Worm (Caenorhabditis elegans): ENCODE measurements around the gene srh-279.

Gene srh-279

DNA sequence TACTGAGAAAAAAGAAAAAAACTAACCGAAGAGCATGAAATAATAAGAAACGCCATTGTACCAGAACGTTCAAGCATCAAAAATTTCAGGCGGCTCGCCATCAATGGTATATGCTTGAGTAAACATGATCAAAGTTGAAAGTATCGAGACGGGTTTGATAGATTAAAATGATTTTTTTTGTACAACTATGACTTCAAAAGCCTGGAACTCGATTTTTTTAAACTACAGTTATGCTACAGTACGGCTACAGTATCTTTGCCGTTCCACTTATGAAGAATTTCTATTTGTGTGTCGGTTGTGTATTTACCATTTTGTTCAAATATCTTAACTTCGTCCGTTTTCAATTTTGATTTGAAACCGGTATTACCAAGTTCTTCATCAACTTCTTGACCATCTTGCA is 37.1 kb upstream of the srh-279 start, which contains the start of gene str-97:
TSS of gene str-97 (minus strand) at position 101 of the 400 bp plus-strand sequence.
- TF ChIP-seq cnd-1 (tag; optimal IDR thresholded peaks at IDR 0.05) (no peak), ceh-39 (tag; optimal IDR thresholded peaks at IDR 0.05) (no peak)

DNA sequence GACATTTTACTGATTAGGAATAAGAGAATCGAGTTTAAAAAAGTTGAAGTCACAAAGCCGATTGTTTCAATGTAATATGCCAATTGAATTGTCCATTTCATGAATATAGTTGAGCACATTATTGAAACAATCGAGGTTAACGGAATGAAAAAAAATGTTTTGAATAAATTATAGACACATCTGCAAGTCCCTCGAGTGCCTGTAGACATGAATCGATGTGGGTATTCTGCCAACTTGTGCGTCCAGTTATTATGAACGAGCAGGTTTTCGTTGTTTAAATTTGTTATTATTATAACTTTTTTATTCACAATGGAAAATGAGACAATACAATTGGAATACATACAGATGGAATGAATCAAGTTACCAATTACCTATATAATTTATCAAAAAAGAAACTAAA is 33.8 kb upstream of the srh-279 start, which contains the start of gene str-99:
TSS of gene str-99 (minus strand) at position 101 of the 400 bp plus-strand sequence.
- TF ChIP-seq pha-4 (tag; optimal IDR thresholded peaks at IDR 0.05) (no peak), lin-32 (GFP tag; optimal IDR thresholded peaks at IDR 0.05) (no peak), zip-8 (tag; optimal IDR thresholded peaks at IDR 0.05) (no peak), ceh-83 (GFP tag; optimal IDR thresholded peaks at IDR 0.05) (no peak), ham-2 (GFP tag; optimal IDR thresholded peaks at IDR 0.05) (no peak), ceh-43 (GFP tag; optimal IDR thresholded peaks at IDR 0.05) (no peak), nhr-28 (tag; optimal IDR thresholded peaks at IDR 0.05) (no peak), hlh-1 (tag; optimal IDR thresholded peaks at IDR 0.05) (no peak), flh-1 (GFP tag; optimal IDR thresholded peaks at IDR 0.05) (no peak), unc-39 (tag; optimal IDR thresholded peaks at IDR 0.05) (no peak), tbx-8 (GFP tag; optimal IDR thresholded peaks at IDR 0.05) (no peak), ztf-11 (tag; optimal IDR thresholded peaks at IDR 0.05) (no peak), ces-1 (GFP tag; optimal IDR thresholded peaks at IDR 0.05) (no peak), mab-5 (tag; optimal IDR thresholded peaks at IDR 0.05) (no peak)

- no peak for TF ChIP-seq nhr-237 (tag; optimal IDR thresholded peaks at IDR 0.05)
- TF ChIP-seq unc-39 (tag; optimal IDR thresholded peaks at IDR 0.05), result no peak
- TF ChIP-seq sptf-1 (tag; optimal IDR thresholded peaks at IDR 0.05), result no peak
- TF ChIP-seq flh-1 (GFP tag; optimal IDR thresholded peaks at IDR 0.05), result no peak
- TF ChIP-seq mls-2 (tag; optimal IDR thresholded peaks at IDR 0.05), result no peak
- no peak for TF ChIP-seq ztf-11 (tag; optimal IDR thresholded peaks at IDR 0.05)
Measured at ce11 chrV:16159594-16159993, 32.6 kb upstream of the srh-279 start, which contains the start of gene F10A3.17. F10A3.17 (minus strand) TSS chrV:16159694.

DNA sequence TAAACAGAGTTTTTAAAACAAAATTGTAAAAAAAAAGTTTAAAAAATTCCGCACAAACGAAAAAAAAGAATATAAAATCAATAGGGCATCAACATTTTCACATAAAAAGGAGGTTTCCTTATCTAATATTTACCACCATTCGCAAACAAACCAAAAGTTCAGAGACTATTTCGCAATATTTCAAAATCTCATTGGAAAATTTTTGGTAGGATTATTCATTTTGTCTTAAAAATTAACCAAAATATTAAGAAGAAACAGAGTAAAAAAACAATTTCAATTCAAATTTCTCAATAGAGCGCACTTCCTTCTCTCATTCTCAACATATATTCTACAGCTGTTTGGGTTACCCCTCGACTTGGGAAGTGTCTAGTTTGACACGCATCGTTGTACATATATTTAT is 32.1 kb upstream of the srh-279 start:
- no peak for TF ChIP-seq lin-13 (tag; optimal IDR thresholded peaks at IDR 0.05)
- no peak for TF ChIP-seq ceh-39 (tag; optimal IDR thresholded peaks at IDR 0.05)
- TF ChIP-seq snpc-4 (tag; optimal IDR thresholded peaks at IDR 0.05), result no peak
- TF ChIP-seq ceh-83 (GFP tag; optimal IDR thresholded peaks at IDR 0.05), result no peak
- TF ChIP-seq pha-4 (tag; optimal IDR thresholded peaks at IDR 0.05), result no peak
- no peak for TF ChIP-seq sptf-1 (tag; optimal IDR thresholded peaks at IDR 0.05)
- TF ChIP-seq lsy-2 (tag; optimal IDR thresholded peaks at IDR 0.05), result no peak
- no peak for TF ChIP-seq elt-1 (tag; optimal IDR thresholded peaks at IDR 0.05; ENCODE audit: borderline replicate concordance, insufficient read depth)
- TF ChIP-seq drap-1 (GFP tag; optimal IDR thresholded peaks at IDR 0.05), result no peak
- no peak for TF ChIP-seq nhr-2 (tag; optimal IDR thresholded peaks at IDR 0.05)
- TF ChIP-seq mab-5 (tag; optimal IDR thresholded peaks at IDR 0.05), result no peak
- TF ChIP-seq ceh-43 (GFP tag; optimal IDR thresholded peaks at IDR 0.05), result no peak
- TF ChIP-seq ztf-11 (tag; optimal IDR thresholded peaks at IDR 0.05), result no peak
- no peak for TF ChIP-seq hlh-1 (tag; optimal IDR thresholded peaks at IDR 0.05)
- no peak for TF ChIP-seq nhr-28 (tag; optimal IDR thresholded peaks at IDR 0.05)
- TF ChIP-seq bed-3 (GFP tag; optimal IDR thresholded peaks at IDR 0.05), result no peak
- TF ChIP-seq nhr-12 (tag; optimal IDR thresholded peaks at IDR 0.05), result no peak
- no peak for TF ChIP-seq nhr-237 (tag; optimal IDR thresholded peaks at IDR 0.05)
- TF ChIP-seq zip-8 (tag; optimal IDR thresholded peaks at IDR 0.05), result no peak

- no peak for TF ChIP-seq lsy-2 (tag; optimal IDR thresholded peaks at IDR 0.05)
- no peak for TF ChIP-seq blmp-1 (tag; optimal IDR thresholded peaks at IDR 0.05)
- TF ChIP-seq elt-1 (tag; optimal IDR thresholded peaks at IDR 0.05; ENCODE audit: borderline replicate concordance, insufficient read depth), result no peak
- TF ChIP-seq elt-3 (tag; optimal IDR thresholded peaks at IDR 0.05), result no peak
- TF ChIP-seq mls-2 (tag; optimal IDR thresholded peaks at IDR 0.05), result no peak
- TF ChIP-seq zip-8 (tag; optimal IDR thresholded peaks at IDR 0.05), result no peak
- no peak for TF ChIP-seq snpc-4 (tag; optimal IDR thresholded peaks at IDR 0.05)
- no peak for TF ChIP-seq nhr-12 (tag; optimal IDR thresholded peaks at IDR 0.05)
- TF ChIP-seq M03D4.4 (tag; optimal IDR thresholded peaks at IDR 0.05), result no peak
Measured at ce11 chrV:16162124-16162735, 30.0 kb upstream of the srh-279 start, which contains the start of the genes str-109 and F10A3.11. str-109 (minus strand) TSS chrV:16162224. F10A3.11 (plus strand) TSS chrV:16162685.

All from whole organism, mixed stage, embryonic.